Worm (Caenorhabditis elegans) whole organism, early embryonic: Measurements from ENCODE around the gene B0563.1.

ENCODE experiments used
- ama-1 ChIP-seq: fragments of 150-350 bp; optimal IDR thresholded peaks from 2 replicates; lab custom pipeline; 2014
- ceh-36 ChIP-seq: sonication (generic microtip); optimal IDR thresholded peaks from 2 replicates; lab custom pipeline; 2016; ENCODE audit warnings: missing genetic modification characterization, inconsistent platforms, missing compliant biosample characterization
- flt-1 ChIP-seq: fragments of 200-800 bp; sonication (Bioruptor generic); IDR thresholded peaks from 2 replicates; pipeline ENCODE4 v1.3.6; 2022; ENCODE audit warnings: missing genetic modification characterization, missing compliant biosample characterization
- hmbx-1 ChIP-seq: sonication (generic microtip); optimal IDR thresholded peaks from 2 replicates; lab custom pipeline; 2016; ENCODE audit warnings: mild to moderate bottlenecking, missing genetic modification characterization, missing compliant biosample characterization
- sea-1 ChIP-seq: fragments of 200-800 bp; sonication (Bioruptor generic); conservative IDR thresholded peaks from 2 replicates; pipeline ENCODE4 v1.3.6; 2022; ENCODE audit warnings: missing genetic modification characterization, missing compliant biosample characterization
- tra-4 ChIP-seq: sonication (generic microtip); optimal IDR thresholded peaks from 2 replicates; lab custom pipeline; 2017; ENCODE audit warnings: missing genetic modification characterization, missing compliant biosample characterization

DNA sequence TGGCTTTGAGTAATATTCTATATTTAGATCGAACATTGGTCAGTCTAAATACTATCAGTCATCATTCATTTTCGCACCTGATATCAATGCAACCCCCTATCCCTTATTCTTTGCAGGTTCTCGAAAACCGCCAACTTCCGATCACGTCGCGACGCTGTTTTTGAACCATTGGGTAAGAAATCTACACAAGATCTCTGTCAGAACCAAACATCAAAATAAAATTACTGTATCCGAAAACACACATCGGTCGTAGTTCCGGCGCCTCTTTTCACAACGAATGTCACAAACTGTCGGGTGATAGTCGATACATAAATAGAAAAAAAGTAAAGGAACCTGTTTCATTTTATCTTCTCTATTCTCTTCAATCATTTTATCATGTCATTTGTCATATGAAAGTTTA, 24.4 kb upstream of the B0563.1 start:
- TF ChIP-seq sea-1 (GFP tag; lab: Robert Waterston, UW) = no peak
- TF ChIP-seq ama-1 = no peak
- TF ChIP-seq ceh-36 (tag; lab: Kevin White, UChicago) = no peak
- no peak for TF ChIP-seq flt-1 (GFP tag; lab: Robert Waterston, UW)
- TF ChIP-seq tra-4 (tag; lab: Kevin White, UChicago) = no peak
- no peak for TF ChIP-seq hmbx-1 (tag; lab: Kevin White, UChicago)
